Worm (Caenorhabditis elegans) whole organism, young adult: ENCODE results near the gene C46F11.5.

Experiments used
- F37B4.10 ChIP-seq: fragments of 200-800 bp; sonication (Bioruptor generic); IDR thresholded peaks from 2 replicates; pipeline ENCODE4 v1.3.6; 2022; ENCODE audit warnings: missing genetic modification characterization, missing compliant biosample characterization
- F55B11.4 ChIP-seq: sonication (generic microtip); optimal IDR thresholded peaks from 2 replicates; lab custom pipeline; 2016; ENCODE audit warnings: missing compliant biosample characterization, missing genetic modification characterization, borderline replicate concordance; ENCODE audit not compliant: insufficient read depth
- ama-1 ChIP-seq, 3 experiments: fragments of 150-350 bp in 1 of 3; sonication (generic microtip) in 2 of 3; optimal IDR thresholded peaks; 2 replicates each; lab custom pipeline; 2014 to 2018; ENCODE audit warnings: missing biosample characterization in 2 of 3, missing genetic modification characterization in 2 of 3, missing genetic modification reagents in 2 of 3
- attf-5 ChIP-seq: fragments of 200-800 bp; sonication (Bioruptor generic); optimal IDR thresholded peaks from 2 replicates; lab custom pipeline; 2018; ENCODE audit warnings: mild to moderate bottlenecking, missing genetic modification characterization, missing compliant biosample characterization
- ceh-100 ChIP-seq: fragments of 200-800 bp; sonication (Bioruptor generic); IDR thresholded peaks from 2 replicates; pipeline ENCODE4 v1.3.6; 2022; ENCODE audit warnings: missing genetic modification reagents, missing genetic modification characterization, missing compliant biosample characterization
- ceh-91 ChIP-seq: fragments of 200-800 bp; sonication (Bioruptor generic); IDR thresholded peaks from 2 replicates; pipeline ENCODE4 v1.3.6; 2022; ENCODE audit warnings: missing genetic modification reagents, missing genetic modification characterization, missing compliant biosample characterization
- egl-44 ChIP-seq: fragments of 200-800 bp; sonication (Bioruptor generic); IDR thresholded peaks from 2 replicates; pipeline ENCODE4 v1.3.6; 2022; ENCODE audit warnings: missing genetic modification reagents, missing genetic modification characterization, missing compliant biosample characterization
- lsy-27 ChIP-seq: sonication (generic microtip); optimal IDR thresholded peaks from 2 replicates; lab custom pipeline; 2017; ENCODE audit warnings: missing genetic modification characterization, mild to moderate bottlenecking, missing compliant biosample characterization, antibody characterized with exemption, missing genotype, borderline replicate concordance; ENCODE audit not compliant: insufficient read depth
- madf-3 ChIP-seq: fragments of 200-800 bp; sonication (Bioruptor generic); IDR thresholded peaks from 2 replicates; pipeline ENCODE4 v1.3.6; 2022; ENCODE audit warnings: missing genetic modification reagents, missing genetic modification characterization, missing compliant biosample characterization
- mxl-1 ChIP-seq: sonication (generic microtip); optimal IDR thresholded peaks from 2 replicates; lab custom pipeline; 2016; ENCODE audit warnings: missing genetic modification characterization, missing compliant biosample characterization
- nfya-1 ChIP-seq: sonication (generic microtip); optimal IDR thresholded peaks from 2 replicates; lab custom pipeline; 2017; ENCODE audit warnings: antibody characterized with exemption, missing compliant biosample characterization, missing genetic modification characterization, borderline replicate concordance; ENCODE audit not compliant: insufficient read depth
- snpc-4 ChIP-seq, 5 experiments: fragments of 150-350 bp in 1 of 5; sonication (generic microtip) in 4 of 5; optimal IDR thresholded peaks; 2 replicates each; lab custom pipeline; 2014 to 2018; ENCODE audit warnings: missing genetic modification characterization in 5 of 5, missing biosample characterization in 3 of 5, antibody characterized with exemption in 2 of 5, mild to moderate bottlenecking in 2 of 5, missing compliant biosample characterization in 2 of 5, missing genotype in 2 of 5, moderate library complexity in 2 of 5, missing genetic modification reagents in 1 of 5

- TF ChIP-seq ceh-100 (no peak), ceh-91 (GFP tag; lab: Robert Waterston, UW) (no peak), lsy-27 (tag; lab: Kevin White, UChicago) (no peak), snpc-4 (GFP tag; optimal IDR thresholded peaks at IDR 0.05; lab: Kevin White, UChicago) (no peak), snpc-4 (tag; optimal IDR thresholded peaks at IDR 0.05; lab: Kevin White, UChicago) (no peak), mxl-1 (tag; lab: Kevin White, UChicago) (no peak), attf-5 (GFP tag; lab: Kevin White, UChicago) (no peak), egl-44 (no peak), ama-1 (optimal IDR thresholded peaks at IDR 0.05; lab: Kevin White, UChicago) (no peak), ama-1 (GFP tag; optimal IDR thresholded peaks at IDR 0.05; lab: Kevin White, UChicago) (no peak), F55B11.4 (tag; lab: Kevin White, UChicago) (no peak), nfya-1 (no peak), F37B4.10 (GFP tag; lab: Robert Waterston, UW) (no peak), madf-3 (no peak)
Measured at ce11 chrIII:3619621-3620261, 37.7 kb downstream of the C46F11.5 start.
